Worm (Caenorhabditis elegans): ENCODE results near the gene spig-7.

ce11 chrV:1464543-1465040 lies 30.0 kb upstream of the spig-7 start, which contains the start of the genes fpn-1.2 and pqn-54:
- TF ChIP-seq tra-4 (tag; optimal IDR thresholded peaks at IDR 0.05) (no peak), pes-1 (GFP tag; IDR thresholded peaks at IDR 0.05) (no peak), tbx-11 (GFP tag; IDR thresholded peaks at IDR 0.05) (no peak), ama-1 (optimal IDR thresholded peaks at IDR 0.05) (no peak), F13C5.2 (tag; optimal IDR thresholded peaks at IDR 0.05) (no peak), ets-7 (tag; optimal IDR thresholded peaks at IDR 0.05) (no peak), scrt-1 (GFP tag; IDR thresholded peaks at IDR 0.05) (no peak), ceh-13 (GFP tag; optimal IDR thresholded peaks at IDR 0.05) (no peak), tbx-37 (GFP tag; conservative IDR thresholded peaks at IDR 0.05) (no peak), B0310.2 (tag; optimal IDR thresholded peaks at IDR 0.05) (no peak), hmg-4 (GFP tag; optimal IDR thresholded peaks at IDR 0.05) (no peak)

Measured in whole organism, early embryonic.